Worm (Caenorhabditis elegans): ENCODE measurements around the gene bar-1.

bar-1 gene

ce11 chrX:7200475-7200874 is 30.1 kb upstream of the bar-1 start:
- no peak for TF ChIP-seq klf-2 (GFP tag; conservative IDR thresholded peaks at IDR 0.05)
- no peak for TF ChIP-seq ztf-23 (GFP tag; IDR thresholded peaks at IDR 0.05)
- no peak for TF ChIP-seq ref-1 (GFP tag; conservative IDR thresholded peaks at IDR 0.05)
- no peak for TF ChIP-seq cog-1 (tag; optimal IDR thresholded peaks at IDR 0.05)
- TF ChIP-seq flt-1 (GFP tag; IDR thresholded peaks at IDR 0.05): no peak
- TF ChIP-seq ztf-29 (GFP tag; IDR thresholded peaks at IDR 0.05): no peak
- no peak for TF ChIP-seq T22C8.4 (GFP tag; IDR thresholded peaks at IDR 0.05)
- no peak for TF ChIP-seq med-1 (GFP tag; optimal IDR thresholded peaks at IDR 0.05; ENCODE audit: insufficient read depth)
- no peak for TF ChIP-seq tab-1 (GFP tag; IDR thresholded peaks at IDR 0.05)

DNA sequence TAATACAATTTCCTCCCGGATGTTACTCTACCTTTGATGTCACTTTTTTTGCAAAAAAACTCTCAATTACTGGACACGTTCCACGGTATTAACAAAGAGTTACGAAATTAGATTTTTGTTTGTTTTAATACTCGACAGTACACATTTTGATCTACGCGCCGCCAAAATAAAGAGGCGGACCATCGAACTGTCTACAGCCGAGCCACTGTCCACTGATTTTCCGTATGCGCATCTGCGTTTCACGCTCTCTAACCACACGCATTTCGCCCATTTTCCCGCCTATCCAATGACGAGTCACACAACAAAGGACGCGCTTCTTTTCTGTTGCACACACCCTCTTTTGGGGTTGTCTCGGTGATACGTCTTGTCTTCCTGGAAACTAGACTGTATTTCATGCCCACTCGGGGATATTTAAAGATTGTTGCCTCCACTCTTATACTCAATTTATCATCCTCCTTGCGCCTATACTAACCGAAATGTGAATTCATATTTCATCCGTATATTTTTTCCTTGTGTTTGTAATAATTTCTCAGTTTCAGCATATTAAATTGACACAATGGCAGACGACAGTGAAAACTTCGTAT is 29.5 kb upstream of the bar-1 start, which contains the start of gene C55B6.1:
Gene C55B6.1, plus strand, starts transcription at position 534 of the 584 bp plus-strand sequence.
- TF ChIP-seq ref-1 (GFP tag; conservative IDR thresholded peaks at IDR 0.05): no peak
- TF ChIP-seq ztf-29 (GFP tag; IDR thresholded peaks at IDR 0.05): no peak
- TF ChIP-seq klf-2 (GFP tag; conservative IDR thresholded peaks at IDR 0.05): no peak
- TF ChIP-seq ztf-23 (GFP tag; IDR thresholded peaks at IDR 0.05): no peak
- no peak for TF ChIP-seq cog-1 (tag; optimal IDR thresholded peaks at IDR 0.05)
- TF ChIP-seq T22C8.4 (GFP tag; IDR thresholded peaks at IDR 0.05): no peak
- TF ChIP-seq flt-1 (GFP tag; IDR thresholded peaks at IDR 0.05): no peak
- TF ChIP-seq tab-1 (GFP tag; IDR thresholded peaks at IDR 0.05): no peak
- no peak for TF ChIP-seq med-1 (GFP tag; optimal IDR thresholded peaks at IDR 0.05; ENCODE audit: insufficient read depth)

DNA sequence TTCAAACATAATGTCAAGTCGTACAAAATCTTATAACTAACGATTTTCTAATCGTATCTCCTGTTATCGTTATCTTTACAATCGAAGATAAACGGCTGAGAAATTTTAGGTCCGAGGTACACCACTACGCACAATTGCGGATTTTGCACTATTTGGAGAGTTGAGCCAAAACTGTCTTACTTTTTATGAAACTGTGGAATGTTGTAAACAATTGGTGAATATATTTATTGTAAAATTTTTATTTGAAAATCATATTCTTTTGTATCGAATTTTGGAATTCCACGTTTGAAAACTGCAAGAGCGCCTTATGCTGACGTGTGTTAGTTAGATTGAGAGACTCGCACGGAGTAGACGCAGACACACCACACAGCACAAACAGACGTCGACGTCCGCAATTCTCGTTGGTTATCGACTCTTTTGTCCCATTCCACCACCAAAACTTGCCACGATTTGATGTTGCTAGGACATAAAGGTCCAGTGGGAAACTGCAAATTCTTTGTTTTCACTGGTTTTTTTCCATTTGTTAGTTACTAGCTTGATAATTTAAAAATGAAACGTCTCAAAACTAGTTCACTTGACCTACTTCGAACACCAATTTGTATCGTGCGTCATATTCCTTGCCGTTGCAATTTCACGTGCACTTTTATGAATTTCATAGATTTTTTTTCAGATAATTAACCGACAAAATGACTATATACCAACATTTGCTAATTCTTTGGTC is 23.6 kb upstream of the bar-1 start, which contains the start of gene dnj-7:
Gene dnj-7, plus strand, starts transcription at position 671 of the 721 bp plus-strand sequence.
- TF ChIP-seq tab-1 (GFP tag; IDR thresholded peaks at IDR 0.05) (no peak), flt-1 (GFP tag; IDR thresholded peaks at IDR 0.05) (no peak), klf-2 (GFP tag; conservative IDR thresholded peaks at IDR 0.05) (no peak), ref-1 (GFP tag; conservative IDR thresholded peaks at IDR 0.05) (no peak), ztf-29 (GFP tag; IDR thresholded peaks at IDR 0.05) (no peak), T22C8.4 (GFP tag; IDR thresholded peaks at IDR 0.05) (no peak), ztf-23 (GFP tag; IDR thresholded peaks at IDR 0.05) (no peak), cog-1 (tag; optimal IDR thresholded peaks at IDR 0.05) (no peak)

DNA sequence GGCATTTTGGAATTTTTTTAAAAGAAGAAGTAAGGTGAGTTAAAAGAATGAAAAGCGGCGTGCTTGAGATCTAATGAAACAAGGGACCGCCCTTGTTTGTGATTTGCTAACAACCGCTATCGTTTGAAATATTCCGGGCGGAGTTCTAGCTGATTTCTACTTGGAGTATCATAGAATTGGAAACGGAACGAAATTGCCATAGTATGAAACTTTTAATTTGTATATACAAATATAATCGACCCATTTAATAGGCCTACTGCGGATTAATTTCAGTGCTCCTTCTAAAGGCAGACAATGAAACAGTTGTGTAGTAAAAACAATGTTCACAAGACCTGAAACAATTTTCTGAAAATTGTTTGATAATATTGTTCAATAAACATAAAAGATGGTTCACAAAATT is 21.5 kb upstream of the bar-1 start, which contains the start of gene C55B6.7:
Gene C55B6.7, minus strand, starts transcription at position 101 of the 400 bp plus-strand sequence.
- TF ChIP-seq ztf-29 (GFP tag; IDR thresholded peaks at IDR 0.05): no peak
- TF ChIP-seq cog-1 (tag; optimal IDR thresholded peaks at IDR 0.05): no peak
- no peak for TF ChIP-seq ztf-23 (GFP tag; IDR thresholded peaks at IDR 0.05)
- TF ChIP-seq flt-1 (GFP tag; IDR thresholded peaks at IDR 0.05): no peak
- no peak for TF ChIP-seq med-1 (GFP tag; optimal IDR thresholded peaks at IDR 0.05; ENCODE audit: insufficient read depth)
- no peak for TF ChIP-seq tab-1 (GFP tag; IDR thresholded peaks at IDR 0.05)
- TF ChIP-seq T22C8.4 (GFP tag; IDR thresholded peaks at IDR 0.05): no peak
- no peak for TF ChIP-seq ref-1 (GFP tag; conservative IDR thresholded peaks at IDR 0.05)

ce11 chrX:7187602-7188001 is 17.2 kb upstream of the bar-1 start, which contains the start of gene C55B6.4:
Gene C55B6.4, minus strand, starts transcription at chrX:7187702.
- TF ChIP-seq med-1 (GFP tag; optimal IDR thresholded peaks at IDR 0.05; ENCODE audit: insufficient read depth) (no peak), ztf-29 (GFP tag; IDR thresholded peaks at IDR 0.05) (no peak), T22C8.4 (GFP tag; IDR thresholded peaks at IDR 0.05) (no peak), ztf-23 (GFP tag; IDR thresholded peaks at IDR 0.05) (no peak), klf-2 (GFP tag; conservative IDR thresholded peaks at IDR 0.05) (no peak), tab-1 (GFP tag; IDR thresholded peaks at IDR 0.05) (no peak), ref-1 (GFP tag; conservative IDR thresholded peaks at IDR 0.05) (no peak), cog-1 (tag; optimal IDR thresholded peaks at IDR 0.05) (no peak), flt-1 (GFP tag; IDR thresholded peaks at IDR 0.05) (no peak)

DNA sequence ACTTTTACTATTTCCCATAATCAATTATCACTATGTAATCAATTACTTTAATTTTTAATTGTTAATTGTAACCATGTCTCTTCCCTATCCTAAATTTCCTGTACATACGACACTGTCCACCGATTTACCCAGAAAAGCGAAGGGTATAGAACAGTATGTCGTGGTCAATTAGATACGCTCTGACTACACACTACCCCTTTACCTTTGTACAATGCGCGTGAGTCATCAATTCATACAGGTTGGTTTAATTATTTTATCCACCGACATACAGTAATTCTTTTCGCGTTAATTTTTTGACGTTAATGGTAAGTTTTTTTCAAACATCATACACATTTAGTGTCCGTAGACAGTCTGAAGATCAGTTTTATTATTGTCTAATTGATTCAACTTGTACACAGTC is 11.2 kb upstream of the bar-1 start:
- TF ChIP-seq ztf-23 (GFP tag; IDR thresholded peaks at IDR 0.05) (no peak; the same call in 1 of the 2 replicates), T22C8.4 (GFP tag; IDR thresholded peaks at IDR 0.05) (no peak), cog-1 (tag; optimal IDR thresholded peaks at IDR 0.05) (no peak), ref-1 (GFP tag; conservative IDR thresholded peaks at IDR 0.05) (no peak), tab-1 (GFP tag; IDR thresholded peaks at IDR 0.05) (no peak), klf-2 (GFP tag; conservative IDR thresholded peaks at IDR 0.05) (no peak), med-1 (GFP tag; optimal IDR thresholded peaks at IDR 0.05; ENCODE audit: insufficient read depth) (no peak), flt-1 (GFP tag; IDR thresholded peaks at IDR 0.05) (no peak), ztf-29 (GFP tag; IDR thresholded peaks at IDR 0.05) (no peak)

ce11 chrX:7177341-7177740 is 6.9 kb upstream of the bar-1 start, which contains the start of gene F43E12.1:
Gene F43E12.1, plus strand, starts transcription at chrX:7177641.
- TF ChIP-seq flt-1 (GFP tag; IDR thresholded peaks at IDR 0.05) (no peak), ztf-23 (GFP tag; IDR thresholded peaks at IDR 0.05) (no peak), ref-1 (GFP tag; conservative IDR thresholded peaks at IDR 0.05) (no peak), klf-2 (GFP tag; conservative IDR thresholded peaks at IDR 0.05) (no peak), T22C8.4 (GFP tag; IDR thresholded peaks at IDR 0.05) (no peak), cog-1 (tag; optimal IDR thresholded peaks at IDR 0.05) (no peak), med-1 (GFP tag; optimal IDR thresholded peaks at IDR 0.05; ENCODE audit: insufficient read depth) (no peak), tab-1 (GFP tag; IDR thresholded peaks at IDR 0.05) (no peak), ztf-29 (GFP tag; IDR thresholded peaks at IDR 0.05) (no peak)

ce11 chrX:7176817-7177216 is 6.4 kb upstream of the bar-1 start:
- TF ChIP-seq flt-1 (GFP tag; IDR thresholded peaks at IDR 0.05): no peak
- TF ChIP-seq med-1 (GFP tag; optimal IDR thresholded peaks at IDR 0.05; ENCODE audit: insufficient read depth): no peak
- TF ChIP-seq ztf-29 (GFP tag; IDR thresholded peaks at IDR 0.05): no peak
- no peak for TF ChIP-seq klf-2 (GFP tag; conservative IDR thresholded peaks at IDR 0.05)
- TF ChIP-seq tab-1 (GFP tag; IDR thresholded peaks at IDR 0.05): no peak
- no peak for TF ChIP-seq ref-1 (GFP tag; conservative IDR thresholded peaks at IDR 0.05)
- TF ChIP-seq ztf-23 (GFP tag; IDR thresholded peaks at IDR 0.05): no peak
- no peak for TF ChIP-seq T22C8.4 (GFP tag; IDR thresholded peaks at IDR 0.05)
- TF ChIP-seq cog-1 (tag; optimal IDR thresholded peaks at IDR 0.05): no peak

- TF ChIP-seq ref-1 (GFP tag; conservative IDR thresholded peaks at IDR 0.05) (no peak), T22C8.4 (GFP tag; IDR thresholded peaks at IDR 0.05) (no peak), cog-1 (tag; optimal IDR thresholded peaks at IDR 0.05) (no peak), med-1 (GFP tag; optimal IDR thresholded peaks at IDR 0.05; ENCODE audit: insufficient read depth) (no peak), flt-1 (GFP tag; IDR thresholded peaks at IDR 0.05) (no peak), klf-2 (GFP tag; conservative IDR thresholded peaks at IDR 0.05) (no peak), ztf-23 (GFP tag; IDR thresholded peaks at IDR 0.05) (no peak), tab-1 (GFP tag; IDR thresholded peaks at IDR 0.05) (no peak), ztf-29 (GFP tag; IDR thresholded peaks at IDR 0.05) (no peak)
Observed at ce11 chrX:7175389-7175788, 5.0 kb upstream of the bar-1 start.
